Worm (Caenorhabditis elegans) whole organism, dauer: Measurements from ENCODE around the gene msrp-3.

ENCODE experiments used
- unc-62 ChIP-seq: sonication (generic microtip); optimal IDR thresholded peaks from 2 replicates; lab custom pipeline; 2017; ENCODE audit warnings: missing biosample characterization, missing genetic modification reagents, missing genetic modification characterization

Gene msrp-3

DNA sequence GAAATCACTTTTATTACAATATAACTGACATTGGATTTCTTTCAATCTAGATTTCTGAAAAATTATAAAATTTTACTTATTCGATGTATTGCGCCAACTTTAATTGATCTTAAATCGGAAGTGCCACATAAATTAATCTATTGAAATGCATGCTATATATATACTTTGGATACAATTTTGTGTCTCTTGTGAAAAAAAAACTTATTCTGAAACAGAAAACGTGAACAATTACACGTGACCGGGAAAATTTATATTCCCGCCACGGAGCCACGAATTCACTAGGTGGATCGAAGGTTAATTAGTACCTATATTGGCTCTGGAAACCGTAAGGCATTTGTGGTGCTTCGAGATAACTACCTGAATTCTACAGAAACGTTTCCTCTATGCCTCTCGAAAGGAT is 14.9 kb downstream of the msrp-3 start, which contains the start of gene F46F5.14:
Gene F46F5.14 (plus strand): TSS at position 301 of the 400 bp plus-strand sequence.
- no peak for TF ChIP-seq unc-62 (GFP tag; lab: Kevin White, UChicago)

DNA sequence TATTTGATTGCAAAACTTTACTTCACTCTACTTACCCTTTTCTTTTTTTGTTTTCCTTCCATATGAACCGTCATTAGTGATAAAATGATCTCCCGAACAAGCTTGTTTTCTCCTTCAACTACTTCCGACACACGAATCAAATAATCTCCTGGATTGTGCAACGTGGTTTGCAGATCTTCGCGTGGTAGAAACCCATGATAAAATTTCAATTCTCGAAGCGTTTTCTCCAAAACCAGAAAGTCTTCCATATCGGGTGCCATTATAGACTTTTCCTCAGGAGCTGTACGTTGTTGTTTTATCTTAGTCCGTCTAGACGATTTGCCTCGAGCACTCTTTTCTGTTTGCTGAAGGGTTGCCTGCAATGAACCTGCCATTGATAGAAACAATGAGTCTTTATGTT is 17.2 kb downstream of the msrp-3 start:
- no peak for TF ChIP-seq unc-62 (GFP tag; lab: Kevin White, UChicago)

DNA sequence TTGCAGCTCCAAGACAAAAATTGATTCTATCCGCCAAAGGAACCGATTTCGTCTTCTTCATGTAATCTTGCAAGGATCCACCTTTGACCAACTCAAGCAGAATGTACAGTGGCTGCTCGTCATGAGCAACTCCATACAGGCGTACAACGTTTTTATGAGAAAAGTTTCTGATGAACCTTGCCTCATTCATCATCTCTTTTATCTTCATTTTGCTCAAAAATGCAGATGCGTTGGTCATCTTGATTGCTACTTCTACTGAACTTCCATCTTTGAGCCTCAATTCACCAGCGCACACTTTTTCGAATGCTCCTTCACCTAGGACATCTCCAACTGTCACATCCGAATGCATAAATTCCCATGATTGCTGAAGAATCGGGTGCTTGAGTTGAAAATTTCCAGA is 17.7 kb downstream of the msrp-3 start:
- no peak for TF ChIP-seq unc-62 (GFP tag; lab: Kevin White, UChicago)

DNA sequence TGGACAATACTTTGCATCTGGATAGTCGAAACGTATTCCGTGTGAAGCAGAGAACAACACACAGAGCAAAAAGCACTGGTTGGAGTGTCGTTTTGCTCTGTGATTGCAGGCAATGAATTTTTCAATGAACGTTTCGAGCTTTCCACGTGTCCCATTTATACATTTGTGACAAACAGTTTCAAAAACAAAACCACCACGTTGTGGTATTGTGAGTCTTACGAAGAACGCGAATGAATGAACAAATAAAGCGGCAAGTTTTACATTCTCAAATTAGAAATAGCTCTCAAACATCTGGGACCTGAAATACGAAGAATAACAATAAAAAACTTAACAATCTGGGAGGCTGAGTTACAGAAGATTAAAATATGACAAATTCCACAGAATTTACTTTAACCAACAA is 22.8 kb downstream of the msrp-3 start, which contains the start of gene F46F5.1:
Gene F46F5.1 (minus strand): TSS at position 101 of the 400 bp plus-strand sequence.
- TF ChIP-seq unc-62 (GFP tag; lab: Kevin White, UChicago): no peak

DNA sequence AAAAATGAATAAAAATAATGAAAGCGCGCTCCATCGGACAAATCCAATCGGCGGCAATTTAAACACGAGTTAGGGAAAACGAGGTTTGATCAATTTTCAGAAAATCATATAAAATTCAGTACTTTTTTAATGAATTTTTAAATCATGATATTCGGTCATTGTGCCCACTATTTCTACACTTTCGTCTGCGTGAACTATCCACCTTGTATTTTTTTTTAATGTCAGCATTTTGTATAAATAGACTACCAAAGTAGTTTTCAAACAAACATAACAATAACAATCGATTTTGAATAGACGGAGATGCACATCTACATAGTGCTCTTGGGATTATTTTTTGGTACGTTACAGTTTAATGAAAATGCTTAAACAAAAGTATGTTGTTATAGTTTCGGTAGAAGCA is 26.5 kb downstream of the msrp-3 start, which contains the start of gene F46F5.15:
Gene F46F5.15 (plus strand): TSS at position 301 of the 400 bp plus-strand sequence.
- TF ChIP-seq unc-62 (GFP tag; lab: Kevin White, UChicago): no peak

DNA sequence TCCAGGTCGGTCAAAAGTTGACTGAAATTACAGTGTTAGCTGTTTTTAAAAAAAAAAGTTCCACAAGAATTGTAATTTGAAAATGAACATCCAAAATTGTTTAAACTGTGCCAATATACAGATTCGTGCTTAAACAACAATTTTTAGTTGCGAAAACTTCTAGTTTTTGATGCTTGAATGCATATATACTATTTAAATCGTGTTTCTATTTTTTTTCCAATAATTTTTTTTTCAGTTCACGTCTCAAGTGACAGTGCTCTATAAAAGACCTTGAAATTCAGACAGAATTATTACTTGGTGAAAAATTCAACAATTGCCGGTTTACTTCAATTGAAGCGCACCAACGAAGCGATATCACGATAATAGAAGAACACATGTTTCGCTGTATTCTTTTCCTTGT is 27.7 kb downstream of the msrp-3 start, which contains the start of gene F46F5.16:
Gene F46F5.16 (plus strand): TSS at position 301 of the 400 bp plus-strand sequence.
- no peak for TF ChIP-seq unc-62 (GFP tag; lab: Kevin White, UChicago)

DNA sequence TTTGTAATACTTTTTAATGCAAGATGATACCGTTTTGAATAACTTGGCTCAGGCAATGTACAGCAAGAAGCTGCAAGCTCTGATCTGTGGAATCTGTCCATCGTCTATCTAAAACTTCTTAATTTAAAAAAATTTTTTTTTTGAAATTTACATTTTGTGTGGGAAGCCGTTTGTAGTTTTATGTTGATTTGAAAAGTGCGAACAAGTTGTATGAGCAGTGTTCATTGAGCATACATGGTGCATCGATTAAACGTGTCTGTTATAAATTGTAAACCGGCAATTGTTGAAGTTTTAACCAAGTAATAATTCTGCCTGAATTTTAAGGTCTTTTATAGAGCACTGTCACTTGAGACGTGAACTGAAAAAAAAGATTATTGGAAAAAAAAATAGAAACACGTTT is 31.1 kb downstream of the msrp-3 start, which contains the start of gene Y39F10A.6:
Gene Y39F10A.6 (minus strand): TSS at position 101 of the 400 bp plus-strand sequence.
- TF ChIP-seq unc-62 (GFP tag; lab: Kevin White, UChicago): no peak

DNA sequence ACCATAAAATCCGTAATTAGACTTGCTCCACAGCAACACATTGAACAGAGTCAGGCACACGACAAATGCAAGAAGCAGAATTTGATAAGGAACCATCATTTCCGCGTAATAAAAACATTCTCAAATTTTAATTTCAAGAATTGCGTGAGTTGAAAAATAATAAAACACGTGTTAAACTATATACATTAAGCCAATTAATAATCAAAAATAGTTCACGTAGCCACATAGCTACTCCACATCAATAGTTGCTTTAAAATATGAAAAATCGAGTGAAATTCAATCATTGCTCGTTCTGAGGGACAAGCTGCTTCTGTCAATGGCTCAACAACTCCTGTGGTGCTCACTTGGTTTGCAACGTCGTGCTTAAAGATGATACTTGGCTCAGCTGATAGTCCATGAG is 31.7 kb downstream of the msrp-3 start, which contains the start of gene Y39F10A.3:
Gene Y39F10A.3 (minus strand): TSS at position 101 of the 400 bp plus-strand sequence.
- TF ChIP-seq unc-62 (GFP tag; lab: Kevin White, UChicago): no peak

DNA sequence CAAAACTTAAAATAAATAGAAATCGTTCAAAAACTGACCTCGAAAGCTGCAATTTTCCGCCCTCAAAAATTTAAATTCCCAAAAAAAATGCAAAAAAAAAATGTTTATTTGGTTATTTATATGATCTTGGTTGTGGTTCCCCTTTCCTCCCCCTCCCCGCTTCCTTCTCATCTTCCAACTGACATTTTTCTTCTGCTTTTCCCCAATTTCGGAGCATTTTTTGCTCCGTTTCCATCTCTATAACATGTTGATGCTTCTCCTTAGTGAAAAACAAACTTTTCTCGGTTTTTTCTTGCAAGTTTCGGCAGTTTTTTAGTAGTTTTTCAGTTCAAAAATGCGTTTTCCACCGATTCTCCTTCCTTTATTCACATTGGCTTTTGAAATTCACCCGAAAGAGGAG is 39.6 kb downstream of the msrp-3 start, which contains the start of gene Y39F10A.1:
Gene Y39F10A.1 (plus strand): TSS at position 301 of the 400 bp plus-strand sequence.
- TF ChIP-seq unc-62 (GFP tag; lab: Kevin White, UChicago): no peak

DNA sequence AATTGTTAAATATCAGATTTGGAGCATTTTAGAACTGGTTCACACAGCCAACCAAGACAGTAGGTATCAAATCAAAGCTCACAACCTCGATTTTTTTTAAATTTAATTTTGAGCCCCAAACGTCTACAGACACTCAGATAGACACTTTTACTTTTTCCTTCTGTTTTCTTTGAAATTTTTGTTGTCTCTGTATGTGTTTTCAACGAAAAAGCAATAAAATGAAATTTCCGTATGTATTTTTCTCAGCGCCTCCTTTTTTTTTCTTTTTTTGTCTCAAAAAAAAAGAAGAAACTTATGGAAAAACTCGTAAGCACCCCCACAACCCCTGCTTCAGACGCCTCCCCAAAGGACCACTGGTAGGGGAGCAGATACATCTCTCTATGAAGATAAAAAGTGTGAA is 40.8 kb downstream of the msrp-3 start:
- no peak for TF ChIP-seq unc-62 (GFP tag; lab: Kevin White, UChicago)

DNA sequence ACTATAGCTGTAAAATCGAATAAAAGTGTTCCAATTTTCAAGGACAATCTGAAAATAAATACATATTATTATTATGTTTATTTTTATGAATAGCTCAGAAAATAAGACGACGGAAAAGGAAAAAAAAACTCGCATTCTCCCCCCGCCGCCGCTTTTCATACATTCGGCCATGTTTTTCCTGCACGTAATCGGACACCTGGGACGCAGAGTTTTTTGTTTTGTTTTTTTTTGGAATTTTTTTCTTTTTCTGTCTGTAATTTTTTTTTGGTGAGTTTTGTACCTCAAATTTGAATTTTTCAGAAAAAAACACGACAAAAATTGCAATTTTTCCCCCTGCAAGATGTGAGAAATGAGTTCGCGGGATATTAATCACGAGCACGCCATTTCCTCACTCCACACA is 44.4 kb downstream of the msrp-3 start, which contains the start of gene C08G5.6:
Gene C08G5.6 (plus strand): TSS at position 301 of the 400 bp plus-strand sequence.
- TF ChIP-seq unc-62 (GFP tag; lab: Kevin White, UChicago): no peak

DNA sequence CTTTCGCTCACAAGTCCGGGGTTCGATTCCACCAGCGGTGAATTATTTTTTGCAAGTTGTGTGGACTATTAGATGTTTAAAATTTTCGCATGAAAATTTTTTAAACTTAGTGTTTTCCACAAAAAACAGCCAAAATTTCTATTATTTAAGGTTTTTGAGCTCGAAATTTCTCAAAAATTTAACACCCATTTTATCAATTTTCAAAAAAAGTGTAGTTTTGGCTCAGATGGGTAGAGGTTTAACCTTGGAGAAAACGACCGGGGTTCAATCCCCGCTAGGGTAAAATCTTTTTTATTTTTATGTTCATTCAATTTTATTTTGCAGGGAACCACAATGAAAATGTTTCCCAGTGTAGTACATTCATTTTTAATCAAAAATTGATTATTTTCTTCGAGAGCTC is 45.4 kb downstream of the msrp-3 start:
- TF ChIP-seq unc-62 (GFP tag; lab: Kevin White, UChicago): no peak

DNA sequence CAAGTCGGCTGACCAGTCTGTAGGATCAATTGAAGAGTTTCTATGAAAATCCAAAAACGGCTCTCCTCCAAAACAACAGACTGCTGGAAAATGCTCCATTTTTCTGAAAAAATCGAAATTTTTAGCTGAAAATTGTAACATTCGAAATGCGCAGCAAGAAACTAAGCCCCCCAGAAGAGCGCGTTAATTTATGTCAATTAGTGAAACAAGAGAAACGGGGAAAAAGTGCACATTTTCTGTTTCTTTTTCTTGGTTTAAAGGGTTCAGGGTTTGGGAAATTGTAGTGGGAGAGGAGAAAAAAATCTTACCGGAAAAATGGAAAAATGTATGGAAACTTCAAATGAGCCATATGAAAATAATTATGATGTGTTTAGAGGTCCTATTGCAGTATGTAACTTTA is 49.4 kb downstream of the msrp-3 start, which contains the start of gene C08G5.7:
Gene C08G5.7 (minus strand): TSS at position 101 of the 400 bp plus-strand sequence.
- no peak for TF ChIP-seq unc-62 (GFP tag; lab: Kevin White, UChicago)
